Worm (Caenorhabditis elegans) whole organism, L4/young adult: ENCODE data around the gene Y17D7C.2.

Experiments used
- W03F9.2 ChIP-seq: fragments of 150-350 bp; optimal IDR thresholded peaks from 2 replicates; lab custom pipeline; 2014; ENCODE audit warnings: missing biosample characterization, missing genetic modification characterization
- dao-5 ChIP-seq: sonication (generic microtip); optimal IDR thresholded peaks from 2 replicates; lab custom pipeline; 2016; ENCODE audit warnings: missing genotype, missing genetic modification characterization, moderate library complexity, missing compliant biosample characterization
- him-1 ChIP-seq: sonication (generic microtip); optimal IDR thresholded peaks from 2 replicates; lab custom pipeline; 2016; ENCODE audit warnings: missing genotype, missing genetic modification reagents, missing genetic modification characterization, missing compliant biosample characterization

- no peak for TF ChIP-seq him-1 (tag; lab: Kevin White, UChicago)
- no peak for TF ChIP-seq W03F9.2
- TF ChIP-seq dao-5 = no peak
These were observed 7.7 kb downstream of the Y17D7C.2 start for ce11 chrV:18712118-18712517.
